Worm (Caenorhabditis elegans): ENCODE results near the gene F42G10.1.

DNA sequence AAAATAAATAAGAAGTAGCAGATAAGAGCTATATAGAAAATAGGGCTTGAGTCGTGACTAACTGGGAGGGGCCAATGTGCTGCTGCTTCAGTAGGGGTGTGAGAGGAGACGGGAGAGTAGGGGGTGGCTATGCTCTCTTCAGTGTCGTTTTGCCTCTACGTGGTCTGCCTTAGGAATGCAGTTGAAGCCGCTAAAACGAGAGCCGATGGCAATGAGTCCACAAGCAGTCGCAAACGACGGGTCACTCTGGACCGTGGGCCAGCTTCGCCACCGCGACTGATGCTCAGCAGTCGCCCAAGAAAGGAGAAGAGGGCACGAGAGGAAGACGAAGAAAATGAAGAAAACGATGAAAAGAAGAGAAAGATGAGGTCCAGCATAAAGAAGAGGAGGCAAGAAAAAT is 22.8 kb downstream of the F42G10.1 start, which contains the start of gene grk-1:
- TF ChIP-seq ama-1 (optimal IDR thresholded peaks at IDR 0.05) (no peak), hmbx-1 (tag; optimal IDR thresholded peaks at IDR 0.05) (no peak), sea-1 (GFP tag; conservative IDR thresholded peaks at IDR 0.05) (no peak), flt-1 (GFP tag; IDR thresholded peaks at IDR 0.05) (no peak), F13C5.2 (tag; optimal IDR thresholded peaks at IDR 0.05) (no peak), tbx-11 (GFP tag; IDR thresholded peaks at IDR 0.05) (no peak)
